Worm (Caenorhabditis elegans) whole organism, late embryonic: ENCODE measurements around the gene F48E3.2.
A peak's percentile ranks its signal among the peaks of the same experiment; 100 is the strongest.

Experiments used
- C08G9.2 ChIP-seq: sonication (generic microtip); optimal IDR thresholded peaks from 2 replicates; lab custom pipeline; 2016; ENCODE audit warnings: mild to moderate bottlenecking, missing genetic modification characterization, moderate library complexity, missing compliant biosample characterization
- C38D4.7 ChIP-seq: fragments of 200-800 bp; sonication (Bioruptor generic); optimal IDR thresholded peaks from 2 replicates; lab custom pipeline; 2018; ENCODE audit warnings: mild to moderate bottlenecking, missing genetic modification characterization, moderate library complexity, missing compliant biosample characterization
- K09A11.1 ChIP-seq: sonication (generic microtip); optimal IDR thresholded peaks from 2 replicates; lab custom pipeline; 2017; ENCODE audit warnings: antibody characterized with exemption, mild to moderate bottlenecking, missing genetic modification characterization, missing compliant biosample characterization; ENCODE audit not compliant: insufficient read depth
- T23F11.4 ChIP-seq: fragments of 200-800 bp; sonication (Bioruptor generic); optimal IDR thresholded peaks from 2 replicates; lab custom pipeline; 2018; ENCODE audit warnings: mild to moderate bottlenecking, missing genetic modification characterization, missing compliant biosample characterization
- ama-1 ChIP-seq: fragments of 150-350 bp; optimal IDR thresholded peaks from 2 replicates; lab custom pipeline; 2014
- ceh-14 ChIP-seq: sonication (generic microtip); optimal IDR thresholded peaks from 2 replicates; lab custom pipeline; 2016; ENCODE audit warnings: missing genotype, missing genetic modification characterization, missing compliant biosample characterization
- ceh-18 ChIP-seq: sonication (generic microtip); optimal IDR thresholded peaks from 2 replicates; lab custom pipeline; 2016; ENCODE audit warnings: missing genetic modification characterization, missing compliant biosample characterization
- ceh-22 ChIP-seq: sonication (generic microtip); optimal IDR thresholded peaks from 2 replicates; lab custom pipeline; 2017; ENCODE audit warnings: missing biosample characterization, missing genetic modification characterization
- ceh-24 ChIP-seq: sonication (generic microtip); optimal IDR thresholded peaks from 2 replicates; lab custom pipeline; 2016; ENCODE audit warnings: mild to moderate bottlenecking, missing genetic modification characterization, missing compliant biosample characterization
- ceh-31 ChIP-seq: sonication (generic microtip); optimal IDR thresholded peaks from 2 replicates; lab custom pipeline; 2016; ENCODE audit warnings: missing genetic modification characterization, missing compliant biosample characterization
- ceh-34 ChIP-seq: sonication (generic microtip); optimal IDR thresholded peaks from 2 replicates; lab custom pipeline; 2016; ENCODE audit warnings: mild to moderate bottlenecking, missing genetic modification characterization, missing compliant biosample characterization
- ceh-45 ChIP-seq: fragments of 200-800 bp; sonication (Bioruptor generic); IDR thresholded peaks from 2 replicates; pipeline ENCODE4 v1.3.6; 2022; ENCODE audit warnings: missing genetic modification reagents, missing genetic modification characterization, missing compliant biosample characterization
- ceh-48 ChIP-seq: sonication (generic microtip); optimal IDR thresholded peaks from 2 replicates; lab custom pipeline; 2016; ENCODE audit warnings: missing genetic modification characterization, inconsistent platforms, missing compliant biosample characterization
- che-1 ChIP-seq: sonication (generic microtip); optimal IDR thresholded peaks from 2 replicates; lab custom pipeline; 2016; ENCODE audit warnings: mild to moderate bottlenecking, missing genetic modification characterization, missing compliant biosample characterization
- dve-1 ChIP-seq: sonication (generic microtip); optimal IDR thresholded peaks from 2 replicates; lab custom pipeline; 2017; ENCODE audit warnings: antibody characterized with exemption, mild to moderate bottlenecking, missing genetic modification characterization, missing compliant biosample characterization
- ets-4 ChIP-seq: sonication (generic microtip); optimal IDR thresholded peaks from 2 replicates; lab custom pipeline; 2016; ENCODE audit warnings: missing genetic modification characterization, missing compliant biosample characterization
- gmeb-2 ChIP-seq: sonication (generic microtip); optimal IDR thresholded peaks from 2 replicates; lab custom pipeline; 2016; ENCODE audit warnings: missing genetic modification characterization, inconsistent platforms, missing compliant biosample characterization
- hlh-15 ChIP-seq: sonication (generic microtip); optimal IDR thresholded peaks from 2 replicates; lab custom pipeline; 2016; ENCODE audit warnings: missing genetic modification characterization, missing compliant biosample characterization
- hlh-6 ChIP-seq: sonication (generic microtip); optimal IDR thresholded peaks from 2 replicates; lab custom pipeline; 2016; ENCODE audit warnings: missing genotype, missing genetic modification characterization, missing compliant biosample characterization
- lin-11 ChIP-seq: fragments of 200-800 bp; sonication (Bioruptor generic); optimal IDR thresholded peaks from 2 replicates; lab custom pipeline; 2018; ENCODE audit warnings: mild to moderate bottlenecking, missing genetic modification characterization, missing compliant biosample characterization
- mec-3 ChIP-seq: sonication (generic microtip); optimal IDR thresholded peaks from 2 replicates; lab custom pipeline; 2016; ENCODE audit warnings: borderline replicate concordance, missing genetic modification characterization, missing compliant biosample characterization
- nfya-1 ChIP-seq: sonication (generic microtip); optimal IDR thresholded peaks from 2 replicates; lab custom pipeline; 2017; ENCODE audit warnings: missing genetic modification characterization, mild to moderate bottlenecking, missing compliant biosample characterization, antibody characterized with exemption, moderate library complexity
- nhr-11 ChIP-seq: fragments of 150-350 bp; optimal IDR thresholded peaks from 2 replicates; lab custom pipeline; 2014; ENCODE audit warnings: missing biosample characterization, missing genetic modification characterization
- pag-3 ChIP-seq: sonication (generic microtip); optimal IDR thresholded peaks from 2 replicates; lab custom pipeline; 2016; ENCODE audit warnings: missing compliant biosample characterization, missing genetic modification characterization, borderline replicate concordance
- pax-1 ChIP-seq: fragments of 150-350 bp; optimal IDR thresholded peaks from 2 replicates; lab custom pipeline; 2014; ENCODE audit warnings: missing biosample characterization, missing genetic modification characterization
- pha-2 ChIP-seq: sonication (generic microtip); optimal IDR thresholded peaks from 2 replicates; lab custom pipeline; 2017; ENCODE audit warnings: mild to moderate bottlenecking, missing genetic modification characterization, missing compliant biosample characterization
- ref-2 ChIP-seq: sonication (generic microtip); optimal IDR thresholded peaks from 2 replicates; lab custom pipeline; 2016; ENCODE audit warnings: missing genetic modification characterization, missing compliant biosample characterization
- sdc-2 ChIP-seq: sonication (generic microtip); optimal IDR thresholded peaks from 2 replicates; lab custom pipeline; 2016; ENCODE audit warnings: missing genotype, missing genetic modification characterization, missing compliant biosample characterization
- sox-2 ChIP-seq: fragments of 200-800 bp; sonication (Bioruptor generic); IDR thresholded peaks from 2 replicates; pipeline ENCODE4 v1.3.6; 2022; ENCODE audit warnings: missing genetic modification reagents, missing genetic modification characterization, missing compliant biosample characterization
- sox-4 ChIP-seq: sonication (generic microtip); optimal IDR thresholded peaks from 2 replicates; lab custom pipeline; 2017; ENCODE audit warnings: mild to moderate bottlenecking, missing genetic modification characterization, inconsistent platforms, missing compliant biosample characterization
- tbx-7 ChIP-seq: sonication (generic microtip); optimal IDR thresholded peaks from 2 replicates; lab custom pipeline; 2016; ENCODE audit warnings: missing genotype, missing genetic modification characterization, missing compliant biosample characterization
- unc-3 ChIP-seq, 2 experiments: fragments of 200-800 bp in 1 of 2; sonication (Bioruptor generic) in 1 of 2; sonication (generic microtip) in 1 of 2; conservative IDR thresholded peaks in 1 of 2; optimal IDR thresholded peaks in 1 of 2; 2 replicates each; pipeline versions ENCODE4 v1.3.6 to Lab custom; 2016 to 2022; ENCODE audit warnings: missing compliant biosample characterization in 2 of 2, missing genetic modification characterization in 2 of 2, missing genetic modification reagents in 1 of 2
- unc-42 ChIP-seq: sonication (generic microtip); optimal IDR thresholded peaks from 2 replicates; lab custom pipeline; 2016; ENCODE audit warnings: missing genotype, missing genetic modification characterization, missing compliant biosample characterization
- unc-55 ChIP-seq: sonication (generic microtip); optimal IDR thresholded peaks from 2 replicates; lab custom pipeline; 2017; ENCODE audit warnings: missing biosample characterization, missing genetic modification reagents, missing genetic modification characterization
- unc-86 ChIP-seq: sonication (generic microtip); optimal IDR thresholded peaks from 2 replicates; lab custom pipeline; 2016; ENCODE audit warnings: missing genetic modification characterization, missing compliant biosample characterization
- zip-5 ChIP-seq: sonication (generic microtip); optimal IDR thresholded peaks from 2 replicates; lab custom pipeline; 2016; ENCODE audit warnings: missing genetic modification characterization, missing compliant biosample characterization
- ztf-16 ChIP-seq: sonication (generic microtip); optimal IDR thresholded peaks from 2 replicates; lab custom pipeline; 2017; ENCODE audit warnings: missing genetic modification characterization, missing compliant biosample characterization

F48E3.2 gene

ce11 chrX:7469907-7470306, 23.0 kb downstream of the F48E3.2 start:
- no peak for TF ChIP-seq dve-1 (tag; lab: Kevin White, UChicago)
- TF ChIP-seq pax-1 (tag; lab: Kevin White, UChicago), result no peak
- TF ChIP-seq ceh-48 (tag; lab: Kevin White, UChicago), result no peak
- TF ChIP-seq unc-42 (tag; lab: Kevin White, UChicago), result no peak
- peak; percentile 16 for TF ChIP-seq ceh-31 (tag; lab: Kevin White, UChicago)
- TF ChIP-seq sox-2 (GFP tag; lab: Robert Waterston, UW), result peak; percentile 77; the same call in 1 of the 2 replicates
- no peak for TF ChIP-seq hlh-15 (tag; lab: Kevin White, UChicago)
- no peak for TF ChIP-seq ceh-14
- no peak for TF ChIP-seq ceh-24
- no peak for TF ChIP-seq ama-1
- TF ChIP-seq ref-2 (tag; lab: Kevin White, UChicago), result no peak

ce11 chrX:7466682-7467081, 26.2 kb downstream of the F48E3.2 start:
- TF ChIP-seq ceh-45 (GFP tag; lab: Robert Waterston, UW) (no peak), ref-2 (tag; lab: Kevin White, UChicago) (no peak), ztf-16 (tag; lab: Kevin White, UChicago) (no peak), zip-5 (no peak), pha-2 (tag; lab: Kevin White, UChicago) (no peak), unc-55 (no peak), ets-4 (no peak), che-1 (tag; lab: Kevin White, UChicago) (no peak), K09A11.1 (tag; lab: Kevin White, UChicago) (no peak), C38D4.7 (no peak), ceh-22 (tag; lab: Kevin White, UChicago) (no peak), lin-11 (tag; lab: Kevin White, UChicago) (no peak), sdc-2 (tag; lab: Kevin White, UChicago) (no peak), ceh-18 (tag; lab: Kevin White, UChicago) (no peak), gmeb-2 (no peak), nhr-11 (tag; lab: Kevin White, UChicago) (no peak)

- TF ChIP-seq hlh-15 (tag; lab: Kevin White, UChicago), result no peak
- TF ChIP-seq pag-3 (tag; lab: Kevin White, UChicago), result no peak
- peak; percentile 47 for TF ChIP-seq nfya-1 (tag; lab: Kevin White, UChicago)
- no peak for TF ChIP-seq mec-3 (tag; lab: Kevin White, UChicago)
- TF ChIP-seq pha-2 (tag; lab: Kevin White, UChicago), result no peak
- TF ChIP-seq ceh-31 (tag; lab: Kevin White, UChicago), result no peak
- peak; percentile 48 for TF ChIP-seq ceh-34 (tag; lab: Kevin White, UChicago)
- no peak for TF ChIP-seq sox-4 (tag; lab: Kevin White, UChicago)
These were observed 28.5 kb downstream of the F48E3.2 start for ce11 chrX:7464389-7464788.

ce11 chrX:7463637-7464036, 29.3 kb downstream of the F48E3.2 start, which contains the start of gene sox-2:
sox-2 (minus strand) TSS chrX:7463736.
- TF ChIP-seq tbx-7 (tag; lab: Kevin White, UChicago), result no peak
- TF ChIP-seq pax-1 (tag; lab: Kevin White, UChicago), result no peak
- peak; percentile 4 for TF ChIP-seq ref-2 (tag; lab: Kevin White, UChicago)
- no peak for TF ChIP-seq hlh-6 (tag; lab: Kevin White, UChicago)
- no peak for TF ChIP-seq unc-86 (tag; lab: Kevin White, UChicago)
- TF ChIP-seq C08G9.2 (tag; lab: Kevin White, UChicago), result no peak
- TF ChIP-seq ztf-16 (tag; lab: Kevin White, UChicago), result no peak
- no peak for TF ChIP-seq K09A11.1 (tag; lab: Kevin White, UChicago)
- no peak for TF ChIP-seq unc-3 (GFP tag; conservative IDR thresholded peaks at IDR 0.05; lab: Robert Waterston, UW)
- TF ChIP-seq unc-3 (tag; optimal IDR thresholded peaks at IDR 0.05; lab: Kevin White, UChicago), result no peak
- TF ChIP-seq ceh-31 (tag; lab: Kevin White, UChicago), result peak; percentile 51
- no peak for TF ChIP-seq ceh-14
- TF ChIP-seq ets-4, result no peak
- TF ChIP-seq mec-3 (tag; lab: Kevin White, UChicago), result no peak
- no peak for TF ChIP-seq zip-5
- TF ChIP-seq T23F11.4 (GFP tag; lab: Kevin White, UChicago), result no peak
- peak; percentile 69 for TF ChIP-seq sox-2 (GFP tag; lab: Robert Waterston, UW)
